Fruit fly (Drosophila melanogaster) whole organism, pupa: Measurements from ENCODE around the gene GstD4.

Source experiments
- CG10348 ChIP-seq: fragments of 200-800 bp; sonication (Bioruptor generic); IDR thresholded peaks from 2 replicates; pipeline ENCODE4 v1.3.6; 2022; ENCODE audit warnings: missing biosample characterization, missing genetic modification characterization
- CG12605 ChIP-seq: fragments of 200-800 bp; sonication (Bioruptor generic); IDR thresholded peaks from 2 replicates; pipeline ENCODE4 v1.3.6; 2022; ENCODE audit warnings: missing biosample characterization, missing genetic modification characterization
- CG13204 ChIP-seq: fragments of 200-800 bp; sonication (Bioruptor generic); optimal IDR thresholded peaks from 2 replicates; lab custom pipeline; 2018; ENCODE audit warnings: missing biosample characterization, mild to moderate bottlenecking, missing genetic modification characterization, moderate library complexity
- CG14655 ChIP-seq: fragments of 200-800 bp; sonication (Bioruptor generic); optimal IDR thresholded peaks from 3 replicates; lab custom pipeline; 2017; ENCODE audit warnings: mild to moderate bottlenecking, missing biosample characterization, missing genetic modification reagents, missing genetic modification characterization
- CG15710 ChIP-seq: fragments of 200-800 bp; sonication (Bioruptor generic); optimal IDR thresholded peaks from 2 replicates; lab custom pipeline; 2018; ENCODE audit warnings: missing biosample characterization, mild to moderate bottlenecking, missing genetic modification characterization, moderate library complexity
- CG17806 ChIP-seq: fragments of 200-800 bp; sonication (Bioruptor generic); optimal IDR thresholded peaks from 2 replicates; lab custom pipeline; 2018; ENCODE audit warnings: missing biosample characterization, mild to moderate bottlenecking, missing genetic modification characterization, moderate library complexity
- CG32121 ChIP-seq: fragments of 200-800 bp; sonication (Bioruptor generic); IDR thresholded peaks from 2 replicates; pipeline ENCODE4 v1.3.6; 2022; ENCODE audit warnings: missing biosample characterization, missing genetic modification characterization
- CG34367 ChIP-seq: fragments of 200-800 bp; sonication (Bioruptor generic); optimal IDR thresholded peaks from 2 replicates; lab custom pipeline; 2018; ENCODE audit warnings: missing biosample characterization, mild to moderate bottlenecking, missing genetic modification characterization
- CG4496 ChIP-seq: fragments of 200-800 bp; sonication (Bioruptor generic); IDR thresholded peaks from 3 replicates; pipeline ENCODE4 v1.3.6; 2022; ENCODE audit warnings: missing biosample characterization, missing genetic modification characterization
- CG8159 ChIP-seq: fragments of 200-800 bp; sonication (Bioruptor generic); optimal IDR thresholded peaks from 3 replicates; lab custom pipeline; 2018; ENCODE audit warnings: missing biosample characterization, mild to moderate bottlenecking, missing genetic modification characterization, moderate library complexity
- CG8301 ChIP-seq: fragments of 200-800 bp; sonication (Bioruptor generic); optimal IDR thresholded peaks from 2 replicates; lab custom pipeline; 2018; ENCODE audit warnings: missing biosample characterization, mild to moderate bottlenecking, missing genetic modification characterization
- CG9948 ChIP-seq: fragments of 200-800 bp; sonication (Bioruptor generic); optimal IDR thresholded peaks from 2 replicates; lab custom pipeline; 2018; ENCODE audit warnings: missing biosample characterization, mild to moderate bottlenecking, missing genetic modification characterization, moderate library complexity
- D1 ChIP-seq: fragments of 200-800 bp; sonication (Bioruptor generic); optimal IDR thresholded peaks from 2 replicates; lab custom pipeline; 2018; ENCODE audit warnings: missing biosample characterization, mild to moderate bottlenecking, missing genetic modification characterization, moderate library complexity
- EcR ChIP-seq: fragments of 200-800 bp; sonication (Bioruptor generic); optimal IDR thresholded peaks from 3 replicates; lab custom pipeline; 2019; ENCODE audit warnings: missing biosample characterization, missing genetic modification characterization, mild to moderate bottlenecking, moderate library complexity, missing genetic modification reagents
- Ets98B ChIP-seq: fragments of 200-800 bp; sonication (Bioruptor generic); IDR thresholded peaks from 2 replicates; pipeline ENCODE4 v1.3.6; 2022; ENCODE audit warnings: missing biosample characterization, missing genetic modification characterization
- Pif1A ChIP-seq: fragments of 200-800 bp; sonication (Bioruptor generic); optimal IDR thresholded peaks from 3 replicates; lab custom pipeline; 2016; ENCODE audit warnings: missing biosample characterization, missing genetic modification characterization
- Pif1B ChIP-seq: fragments of 200-800 bp; sonication (Bioruptor generic); optimal IDR thresholded peaks from 3 replicates; lab custom pipeline; 2016; ENCODE audit warnings: missing biosample characterization, missing genetic modification characterization
- Snoo ChIP-seq: fragments of 200-800 bp; sonication (Bioruptor generic); optimal IDR thresholded peaks from 3 replicates; lab custom pipeline; 2017; ENCODE audit warnings: missing biosample characterization, mild to moderate bottlenecking, missing genetic modification characterization, inconsistent platforms
- fd96Ca ChIP-seq: fragments of 200-800 bp; sonication (Bioruptor generic); IDR thresholded peaks from 3 replicates; pipeline ENCODE4 v1.3.6; 2022; ENCODE audit warnings: missing biosample characterization, missing genetic modification characterization
- gl ChIP-seq: fragments of 200-800 bp; sonication (Bioruptor generic); optimal IDR thresholded peaks from 2 replicates; lab custom pipeline; 2018; ENCODE audit warnings: missing biosample characterization, mild to moderate bottlenecking, missing genetic modification characterization
- rn ChIP-seq: fragments of 200-800 bp; sonication (Bioruptor generic); IDR thresholded peaks from 2 replicates; pipeline ENCODE4 v1.3.6; 2022; ENCODE audit warnings: missing biosample characterization, missing genetic modification characterization

GstD4 gene

dm6 chr3R:12379708-12380107 lies 5.8 kb downstream of the GstD4 start, which contains the start of gene GstD8:
TSS of gene GstD8 (plus strand) at chr3R:12380008.
- no peak for TF ChIP-seq D1 (tag; lab: Kevin White, UChicago)

DNA sequence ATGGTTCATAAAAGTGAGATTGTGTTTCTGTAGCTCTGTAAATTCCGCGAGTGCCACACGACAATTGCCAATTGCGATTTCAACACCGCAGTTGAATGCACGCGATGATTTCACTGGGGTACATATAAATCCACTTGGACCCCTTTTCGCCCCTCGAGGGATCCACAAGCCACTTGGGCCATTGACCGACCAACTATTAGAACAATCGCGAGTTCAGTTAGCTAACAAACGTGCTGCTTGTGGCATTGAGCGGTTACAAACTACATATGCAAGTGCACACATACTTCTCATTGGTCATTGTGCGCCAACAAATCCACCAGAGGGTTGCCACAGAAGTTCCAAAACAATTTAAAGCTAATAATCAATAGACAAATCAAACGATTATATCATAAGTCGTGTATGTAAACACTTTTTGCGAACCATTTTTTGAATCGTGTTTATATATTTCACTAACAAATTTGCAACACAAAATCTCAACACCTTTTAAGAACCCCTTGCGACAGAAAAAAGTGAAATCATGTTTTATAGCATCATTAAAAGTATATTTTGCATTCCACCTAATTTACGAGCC lies 7.3 kb downstream of the GstD4 start:
- TF ChIP-seq CG8301 (tag; lab: Kevin White, UChicago) = peak; percentile 73
- TF ChIP-seq CG14655 (GFP tag; lab: Kevin White, UChicago) = peak; percentile 69
- TF ChIP-seq Ets98B (GFP tag; lab: Robert Waterston, UW) = peak; percentile 55; the same call in 1 of the 2 replicates
- no peak for TF ChIP-seq CG17806
- no peak for TF ChIP-seq Snoo (tag; lab: Kevin White, UChicago)
- no peak; the same call in 1 of the 2 replicates for TF ChIP-seq CG12605
- TF ChIP-seq EcR (GFP tag; lab: Kevin White, UChicago) = peak; percentile 58
- TF ChIP-seq Pif1A (GFP tag; lab: Kevin White, UChicago) = no peak
- peak; percentile 67 for TF ChIP-seq CG4496 (GFP tag; lab: Robert Waterston, UW)
- TF ChIP-seq CG32121 = peak; percentile 58; the same call in 1 of the 2 replicates

dm6 chr3R:12382563-12382962 lies 8.7 kb downstream of the GstD4 start, which contains the start of gene CG10035:
TSS of gene CG10035 (minus strand) at chr3R:12382691.
- TF ChIP-seq CG14655 (GFP tag; lab: Kevin White, UChicago) (no peak), CG34367 (no peak), CG8159 (tag; lab: Kevin White, UChicago) (no peak), CG8301 (tag; lab: Kevin White, UChicago) (no peak), Pif1B (GFP tag; lab: Kevin White, UChicago) (no peak), CG32121 (no peak), CG10348 (GFP tag; lab: Robert Waterston, UW) (no peak), CG13204 (GFP tag; lab: Kevin White, UChicago) (no peak), rn (no peak), CG17806 (no peak), gl (tag; lab: Kevin White, UChicago) (no peak), Ets98B (GFP tag; lab: Robert Waterston, UW) (no peak), Pif1A (GFP tag; lab: Kevin White, UChicago) (no peak), CG15710 (tag; lab: Kevin White, UChicago) (no peak), CG12605 (no peak), fd96Ca (no peak)

dm6 chr3R:12383036-12383435 lies 9.1 kb downstream of the GstD4 start, which contains the start of gene GstD11:
TSS of gene GstD11 (plus strand) at chr3R:12383336.
- TF ChIP-seq D1 (tag; lab: Kevin White, UChicago) (no peak), CG14655 (GFP tag; lab: Kevin White, UChicago) (no peak), CG10348 (GFP tag; lab: Robert Waterston, UW) (no peak), Snoo (tag; lab: Kevin White, UChicago) (no peak), EcR (GFP tag; lab: Kevin White, UChicago) (no peak), CG12605 (no peak), Ets98B (GFP tag; lab: Robert Waterston, UW) (no peak), CG8301 (tag; lab: Kevin White, UChicago) (no peak)
- TF ChIP-seq, all 21 proteins: peak for 0

dm6 chr3R:12383784-12384183 lies 9.9 kb downstream of the GstD4 start:
- TF ChIP-seq Pif1B (GFP tag; lab: Kevin White, UChicago) (no peak), D1 (tag; lab: Kevin White, UChicago) (peak; percentile 71)

DNA sequence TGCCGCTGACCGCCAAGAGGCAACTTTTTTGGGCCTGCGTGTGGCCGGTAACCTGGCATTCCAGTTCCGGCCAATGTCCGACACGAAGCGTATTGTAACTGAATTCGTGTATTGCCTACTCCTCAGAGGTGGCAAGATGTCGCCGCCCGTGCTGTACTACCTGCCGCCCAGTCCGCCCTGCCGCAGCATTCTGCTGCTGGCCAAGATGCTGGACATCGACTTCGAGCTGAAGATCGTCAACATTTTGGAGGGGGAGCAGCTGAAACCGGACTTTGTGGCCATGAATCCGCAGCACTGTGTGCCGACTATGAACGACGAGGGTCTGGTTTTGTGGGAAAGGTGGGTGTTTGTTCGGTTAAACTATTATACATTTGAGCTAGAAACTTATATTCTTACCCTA lies 10.4 kb downstream of the GstD4 start:
- TF ChIP-seq CG15710 (tag; lab: Kevin White, UChicago) (no peak), Ets98B (GFP tag; lab: Robert Waterston, UW) (peak; percentile 12; the same call in 1 of the 2 replicates), CG4496 (GFP tag; lab: Robert Waterston, UW) (peak; percentile 84)

DNA sequence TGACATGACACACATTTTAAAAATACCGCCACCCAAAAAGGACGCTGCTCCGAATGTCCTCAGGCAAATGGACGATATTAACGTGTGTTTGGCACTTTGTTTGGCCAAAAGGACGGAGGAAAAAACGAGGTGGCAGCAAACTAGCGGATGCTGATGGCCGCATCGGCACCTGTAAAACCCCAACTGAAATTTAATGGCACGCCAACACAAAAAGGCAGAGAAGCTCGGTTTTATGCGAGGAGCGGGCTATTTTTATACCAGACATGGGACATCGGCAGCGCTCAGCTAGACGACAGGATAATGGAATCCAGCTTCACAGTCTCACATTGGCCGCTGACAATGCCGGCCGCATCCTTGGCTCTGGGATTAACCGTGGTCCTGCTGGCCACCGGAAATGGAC lies 12.0 kb downstream of the GstD4 start, which contains the start of gene Sol1:
Sol1 (plus strand) TSS at position 301 of the 400 bp plus-strand sequence.
- TF ChIP-seq Snoo (tag; lab: Kevin White, UChicago) (no peak), CG8301 (tag; lab: Kevin White, UChicago) (no peak), EcR (GFP tag; lab: Kevin White, UChicago) (no peak), CG17806 (no peak), Ets98B (GFP tag; lab: Robert Waterston, UW) (no peak), CG14655 (GFP tag; lab: Kevin White, UChicago) (no peak), Pif1B (GFP tag; lab: Kevin White, UChicago) (no peak), CG9948 (tag; lab: Kevin White, UChicago) (no peak), Pif1A (GFP tag; lab: Kevin White, UChicago) (no peak)
- TF ChIP-seq, all 21 proteins: peak for 0
